Worm (Caenorhabditis elegans) whole organism, mixed stage, embryonic: ENCODE measurements around the gene ZK666.8.

Experiments used
- cnd-1 ChIP-seq: fragments of 200-800 bp; sonication (Bioruptor generic); optimal IDR thresholded peaks from 2 replicates; lab custom pipeline; 2018; ENCODE audit warnings: mild to moderate bottlenecking, missing genetic modification characterization, missing compliant biosample characterization
- lsy-2 ChIP-seq: fragments of 150-350 bp; optimal IDR thresholded peaks from 2 replicates; lab custom pipeline; 2014; ENCODE audit warnings: missing biosample characterization, missing genetic modification characterization
- nhr-237 ChIP-seq: fragments of 150-350 bp; optimal IDR thresholded peaks from 2 replicates; lab custom pipeline; 2014; ENCODE audit warnings: missing biosample characterization, missing genetic modification characterization
- nhr-76 ChIP-seq: sonication (generic microtip); optimal IDR thresholded peaks from 2 replicates; lab custom pipeline; 2017; ENCODE audit warnings: missing biosample characterization, missing genetic modification characterization
- pha-4 ChIP-seq: fragments of 150-350 bp; optimal IDR thresholded peaks from 2 replicates; lab custom pipeline; 2018; ENCODE audit warnings: missing biosample characterization, missing genetic modification reagents, missing genetic modification characterization
- sem-2 ChIP-seq: fragments of 200-800 bp; sonication (Bioruptor generic); optimal IDR thresholded peaks from 2 replicates; lab custom pipeline; 2018; ENCODE audit warnings: mild to moderate bottlenecking, missing genetic modification characterization, missing compliant biosample characterization
- tbx-8 ChIP-seq: fragments of 200-800 bp; sonication (Bioruptor generic); optimal IDR thresholded peaks from 2 replicates; lab custom pipeline; 2018; ENCODE audit warnings: mild to moderate bottlenecking, missing genetic modification characterization, moderate library complexity, missing compliant biosample characterization
- unc-39 ChIP-seq: fragments of 150-350 bp; optimal IDR thresholded peaks from 2 replicates; lab custom pipeline; 2014; ENCODE audit warnings: missing biosample characterization, missing genetic modification characterization

- TF ChIP-seq lsy-2 (tag; lab: Kevin White, UChicago) (no peak), unc-39 (no peak), nhr-237 (tag; lab: Kevin White, UChicago) (no peak), pha-4 (tag; lab: Kevin White, UChicago) (no peak), tbx-8 (GFP tag; lab: Kevin White, UChicago) (no peak), nhr-76 (no peak), sem-2 (GFP tag; lab: Kevin White, UChicago) (no peak), cnd-1 (tag; lab: Kevin White, UChicago) (no peak)
Measured at ce11 chrII:10461207-10461606, 31.7 kb downstream of the ZK666.8 start, which contains the start of gene ZK673.5.
